Worm (Caenorhabditis elegans): Measurements from ENCODE around the gene rpl-23.

The rpl-23 gene

ce11 chrIII:5675384-5675984, 30.4 kb downstream of the rpl-23 start:
- TF ChIP-seq sem-2 (GFP tag; optimal IDR thresholded peaks at IDR 0.05) (peak; percentile 2), elt-1 (tag; optimal IDR thresholded peaks at IDR 0.05; ENCODE audit: borderline replicate concordance, insufficient read depth) (no peak)

ce11 chrIII:5674196-5674595, 31.7 kb downstream of the rpl-23 start:
- no peak for TF ChIP-seq ceh-83 (GFP tag; optimal IDR thresholded peaks at IDR 0.05)
- TF ChIP-seq drap-1 (GFP tag; optimal IDR thresholded peaks at IDR 0.05), result no peak
- no peak for TF ChIP-seq cnd-1 (tag; optimal IDR thresholded peaks at IDR 0.05)
- no peak for TF ChIP-seq elt-3 (tag; optimal IDR thresholded peaks at IDR 0.05)

- TF ChIP-seq nhr-237 (tag; optimal IDR thresholded peaks at IDR 0.05), result no peak
- no peak for TF ChIP-seq snpc-4 (tag; optimal IDR thresholded peaks at IDR 0.05)
- no peak for TF ChIP-seq M03D4.4 (tag; optimal IDR thresholded peaks at IDR 0.05)
- no peak for TF ChIP-seq elt-3 (tag; optimal IDR thresholded peaks at IDR 0.05)
- no peak for TF ChIP-seq ceh-43 (GFP tag; optimal IDR thresholded peaks at IDR 0.05)
- no peak for TF ChIP-seq mab-5 (tag; optimal IDR thresholded peaks at IDR 0.05)
- no peak for TF ChIP-seq lin-32 (GFP tag; optimal IDR thresholded peaks at IDR 0.05)
- no peak for TF ChIP-seq unc-120 (tag; optimal IDR thresholded peaks at IDR 0.05; ENCODE audit: poor library complexity, severe bottlenecking)
- no peak for TF ChIP-seq ztf-11 (tag; optimal IDR thresholded peaks at IDR 0.05)
- TF ChIP-seq sptf-1 (tag; optimal IDR thresholded peaks at IDR 0.05), result peak; percentile 29
- TF ChIP-seq sem-2 (GFP tag; optimal IDR thresholded peaks at IDR 0.05), result no peak
- TF ChIP-seq ceh-39 (tag; optimal IDR thresholded peaks at IDR 0.05), result no peak
- no peak for TF ChIP-seq flh-1 (GFP tag; optimal IDR thresholded peaks at IDR 0.05)
- TF ChIP-seq hlh-1 (tag; optimal IDR thresholded peaks at IDR 0.05), result no peak
- TF ChIP-seq zip-8 (tag; optimal IDR thresholded peaks at IDR 0.05), result peak; percentile 53
- peak; percentile 62 for TF ChIP-seq ham-2 (GFP tag; optimal IDR thresholded peaks at IDR 0.05)
- TF ChIP-seq nhr-28 (tag; optimal IDR thresholded peaks at IDR 0.05), result no peak
- TF ChIP-seq cnd-1 (tag; optimal IDR thresholded peaks at IDR 0.05), result peak; percentile 19
- no peak for TF ChIP-seq blmp-1 (tag; optimal IDR thresholded peaks at IDR 0.05)
- TF ChIP-seq drap-1 (GFP tag; optimal IDR thresholded peaks at IDR 0.05), result no peak
- TF ChIP-seq elt-1 (tag; optimal IDR thresholded peaks at IDR 0.05; ENCODE audit: borderline replicate concordance, insufficient read depth), result peak; percentile 78
- TF ChIP-seq ceh-83 (GFP tag; optimal IDR thresholded peaks at IDR 0.05), result no peak
- TF ChIP-seq unc-39 (tag; optimal IDR thresholded peaks at IDR 0.05), result no peak
- no peak for TF ChIP-seq lin-13 (tag; optimal IDR thresholded peaks at IDR 0.05)
- no peak for TF ChIP-seq nhr-76 (tag; optimal IDR thresholded peaks at IDR 0.05)
- peak; percentile 63 for TF ChIP-seq mls-2 (tag; optimal IDR thresholded peaks at IDR 0.05)
- no peak for TF ChIP-seq mep-1 (tag; optimal IDR thresholded peaks at IDR 0.05)
- peak; percentile 1 for TF ChIP-seq lsy-2 (tag; optimal IDR thresholded peaks at IDR 0.05)
- TF ChIP-seq bed-3 (GFP tag; optimal IDR thresholded peaks at IDR 0.05), result no peak
- no peak for TF ChIP-seq nhr-12 (tag; optimal IDR thresholded peaks at IDR 0.05)
- no peak for TF ChIP-seq pha-4 (tag; optimal IDR thresholded peaks at IDR 0.05)
- peak; percentile 98 for TF ChIP-seq nhr-2 (tag; optimal IDR thresholded peaks at IDR 0.05)
- no peak for TF ChIP-seq ces-1 (GFP tag; optimal IDR thresholded peaks at IDR 0.05)
- no peak for TF ChIP-seq tbx-8 (GFP tag; optimal IDR thresholded peaks at IDR 0.05)
- TF ChIP-seq unc-62 (GFP tag; optimal IDR thresholded peaks at IDR 0.05), result no peak
Observed at ce11 chrIII:5667952-5668489, 37.9 kb downstream of the rpl-23 start.

DNA sequence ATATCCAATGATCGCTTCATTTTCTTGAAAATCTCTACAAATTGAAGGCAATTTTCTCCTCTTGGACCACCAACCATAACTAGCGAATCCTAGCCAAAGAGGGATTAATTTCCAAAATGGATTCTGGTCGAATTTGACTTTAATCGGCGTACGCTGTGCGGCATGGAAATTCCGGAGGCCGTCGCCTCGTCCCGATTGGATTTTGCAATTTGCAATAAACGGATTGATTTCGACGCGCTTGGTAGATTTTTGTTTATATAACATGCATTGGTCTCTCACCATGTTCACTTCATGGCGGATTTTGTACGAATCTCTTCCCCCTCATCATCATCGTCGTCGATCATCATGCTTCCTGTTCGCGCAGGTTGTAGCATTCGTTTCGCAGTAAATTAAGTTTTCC, 40.2 kb downstream of the rpl-23 start:
- TF ChIP-seq unc-39 (tag; optimal IDR thresholded peaks at IDR 0.05) (no peak), mep-1 (tag; optimal IDR thresholded peaks at IDR 0.05) (no peak), ces-1 (GFP tag; optimal IDR thresholded peaks at IDR 0.05) (peak; percentile 68), ztf-11 (tag; optimal IDR thresholded peaks at IDR 0.05) (no peak), tbx-8 (GFP tag; optimal IDR thresholded peaks at IDR 0.05) (no peak), ham-2 (GFP tag; optimal IDR thresholded peaks at IDR 0.05) (peak; percentile 3), nhr-76 (tag; optimal IDR thresholded peaks at IDR 0.05) (no peak)

Measured in whole organism, mixed stage, embryonic.